Fruit fly (Drosophila melanogaster) whole organism, embryonic: ENCODE measurements around the gene Zasp66.

Source experiments
- Atf3 ChIP-seq: fragments of 200-800 bp; sonication (Bioruptor generic); optimal IDR thresholded peaks from 3 replicates; lab custom pipeline; 2016; ENCODE audit warnings: missing biosample characterization, missing genetic modification characterization
- B-H2 ChIP-seq: fragments of 200-800 bp; sonication (Bioruptor generic); optimal IDR thresholded peaks from 2 replicates; lab custom pipeline; 2018; ENCODE audit warnings: missing biosample characterization, mild to moderate bottlenecking, missing genetic modification characterization
- BEAF-32 ChIP-seq: fragments of 200-800 bp; sonication (Bioruptor generic); optimal IDR thresholded peaks from 3 replicates; lab custom pipeline; 2017; ENCODE audit warnings: missing biosample characterization, missing genetic modification characterization, mild to moderate bottlenecking, moderate library complexity, missing genetic modification reagents
- Bdp1 ChIP-seq: fragments of 200-800 bp; sonication (Bioruptor generic); optimal IDR thresholded peaks from 3 replicates; lab custom pipeline; 2016; ENCODE audit warnings: missing biosample characterization, missing genetic modification characterization
- Bteb2 ChIP-seq: fragments of 200-800 bp; sonication (Bioruptor generic); optimal IDR thresholded peaks from 2 replicates; lab custom pipeline; 2016; ENCODE audit warnings: missing biosample characterization, missing genetic modification characterization
- CG10267 ChIP-seq: fragments of 200-800 bp; sonication (Bioruptor generic); optimal IDR thresholded peaks from 2 replicates; lab custom pipeline; 2018; ENCODE audit warnings: missing biosample characterization, mild to moderate bottlenecking, missing genetic modification characterization, moderate library complexity
- CG10431 ChIP-seq: fragments of 200-800 bp; sonication (Bioruptor generic); optimal IDR thresholded peaks from 3 replicates; lab custom pipeline; 2018; ENCODE audit warnings: missing biosample characterization, mild to moderate bottlenecking, missing genetic modification characterization
- CG10654 ChIP-seq: fragments of 200-800 bp; sonication (Bioruptor generic); optimal IDR thresholded peaks from 2 replicates; lab custom pipeline; 2016; ENCODE audit warnings: missing biosample characterization, missing genetic modification characterization
- CG12104 ChIP-seq: fragments of 200-800 bp; sonication (Bioruptor generic); optimal IDR thresholded peaks from 3 replicates; lab custom pipeline; 2016; ENCODE audit warnings: missing biosample characterization, missing genetic modification characterization
- CG13123 ChIP-seq: fragments of 200-800 bp; sonication (Bioruptor generic); optimal IDR thresholded peaks from 2 replicates; lab custom pipeline; 2016; ENCODE audit warnings: missing biosample characterization, missing genetic modification characterization
- CG13424 ChIP-seq: fragments of 200-800 bp; sonication (Bioruptor generic); optimal IDR thresholded peaks from 2 replicates; lab custom pipeline; 2019; ENCODE audit warnings: missing biosample characterization, mild to moderate bottlenecking, missing genetic modification characterization, moderate library complexity
- CG13624 ChIP-seq: fragments of 200-800 bp; sonication (Bioruptor generic); optimal IDR thresholded peaks from 2 replicates; lab custom pipeline; 2016; ENCODE audit warnings: missing biosample characterization, missing genetic modification characterization
- CG14441 ChIP-seq: fragments of 200-800 bp; sonication (Bioruptor generic); IDR thresholded peaks from 2 replicates; pipeline ENCODE4 v1.3.6; 2022; ENCODE audit warnings: missing biosample characterization, missing genetic modification characterization
- CG14965 ChIP-seq: fragments of 200-800 bp; sonication (Bioruptor generic); optimal IDR thresholded peaks from 2 replicates; lab custom pipeline; 2016; ENCODE audit warnings: missing biosample characterization, missing genetic modification characterization, borderline replicate concordance
- CG16779 ChIP-seq: fragments of 200-800 bp; sonication (Bioruptor generic); IDR thresholded peaks from 2 replicates; pipeline ENCODE4 v1.3.6; 2022; ENCODE audit warnings: missing biosample characterization, missing genetic modification characterization
- CG17912 ChIP-seq: fragments of 200-800 bp; sonication (Bioruptor generic); optimal IDR thresholded peaks from 2 replicates; lab custom pipeline; 2018; ENCODE audit warnings: missing biosample characterization, mild to moderate bottlenecking, missing genetic modification characterization
- CG30431 ChIP-seq: fragments of 200-800 bp; sonication (Bioruptor generic); optimal IDR thresholded peaks from 2 replicates; lab custom pipeline; 2017; ENCODE audit warnings: missing biosample characterization, missing genetic modification characterization
- CG32767 ChIP-seq: fragments of 200-800 bp; sonication (Bioruptor generic); IDR thresholded peaks from 2 replicates; pipeline ENCODE4 v1.3.6; 2022; ENCODE audit warnings: missing biosample characterization, missing genetic modification characterization
- CG3726 ChIP-seq: fragments of 200-800 bp; sonication (Bioruptor generic); IDR thresholded peaks from 3 replicates; pipeline ENCODE4, ENCODE4 v1.3.6; 2022; ENCODE audit warnings: missing biosample characterization, missing genetic modification characterization
- CG7786 ChIP-seq: fragments of 200-800 bp; sonication (Bioruptor generic); optimal IDR thresholded peaks from 2 replicates; lab custom pipeline; 2016; ENCODE audit warnings: missing biosample characterization, missing genetic modification characterization
- CG8388 ChIP-seq: fragments of 200-800 bp; sonication (Bioruptor generic); optimal IDR thresholded peaks from 2 replicates; lab custom pipeline; 2019; ENCODE audit warnings: missing biosample characterization, mild to moderate bottlenecking, missing genetic modification characterization, moderate library complexity
- CG9437 ChIP-seq: fragments of 200-800 bp; sonication (Bioruptor generic); optimal IDR thresholded peaks from 2 replicates; lab custom pipeline; 2018; ENCODE audit warnings: missing biosample characterization, mild to moderate bottlenecking, missing genetic modification characterization
- CG9727 ChIP-seq: fragments of 200-800 bp; sonication (Bioruptor generic); optimal IDR thresholded peaks from 3 replicates; lab custom pipeline; 2017; ENCODE audit warnings: missing biosample characterization, mild to moderate bottlenecking, missing genetic modification characterization
- CoRest ChIP-seq: fragments of 200-800 bp; sonication (Bioruptor generic); optimal IDR thresholded peaks from 3 replicates; lab custom pipeline; 2018; ENCODE audit warnings: missing biosample characterization, mild to moderate bottlenecking, missing genetic modification characterization, moderate library complexity
- Doc2 ChIP-seq: fragments of 200-800 bp; sonication (Bioruptor generic); IDR thresholded peaks from 2 replicates; pipeline ENCODE4 v1.3.6; 2022; ENCODE audit warnings: missing biosample characterization, missing genetic modification characterization
- Hr3 ChIP-seq: fragments of 200-800 bp; sonication (Bioruptor generic); optimal IDR thresholded peaks from 3 replicates; lab custom pipeline; 2016; ENCODE audit warnings: missing biosample characterization, missing genetic modification characterization
- MTF-1 ChIP-seq: fragments of 200-800 bp; sonication (Bioruptor generic); optimal IDR thresholded peaks from 2 replicates; lab custom pipeline; 2018; ENCODE audit warnings: missing biosample characterization, mild to moderate bottlenecking, missing genetic modification characterization, borderline replicate concordance
- Med ChIP-seq: fragments of 200-800 bp; sonication (Bioruptor generic); peaks from one replicate; lab custom pipeline; 2016; ENCODE audit warnings: missing biosample characterization, missing genetic modification characterization, mild to moderate bottlenecking, inconsistent platforms, moderate library complexity
- Myb ChIP-seq: fragments of 200-800 bp; sonication (Bioruptor generic); optimal IDR thresholded peaks from 2 replicates; lab custom pipeline; 2016; ENCODE audit warnings: missing biosample characterization, missing genetic modification characterization
- Poxn ChIP-seq: fragments of 200-800 bp; sonication (Bioruptor generic); IDR thresholded peaks from 2 replicates; pipeline ENCODE4 v1.3.6; 2022; ENCODE audit warnings: missing biosample characterization, missing genetic modification characterization
- Scr ChIP-seq: fragments of 200-800 bp; sonication (Bioruptor generic); IDR thresholded peaks from 2 replicates; pipeline ENCODE4 v1.3.6; 2022; ENCODE audit warnings: missing biosample characterization, missing genetic modification characterization; ENCODE audit not compliant: partially characterized antibody
- Side ChIP-seq: fragments of 200-800 bp; sonication (Bioruptor generic); optimal IDR thresholded peaks from 2 replicates; lab custom pipeline; 2016; ENCODE audit warnings: missing biosample characterization, missing genetic modification characterization
- aop ChIP-seq: fragments of 200-800 bp; sonication (Bioruptor generic); IDR thresholded peaks from 2 replicates; pipeline ENCODE4 v1.3.6; 2022; ENCODE audit warnings: missing biosample characterization, missing genetic modification characterization
- az2 ChIP-seq: fragments of 200-800 bp; sonication (Bioruptor generic); optimal IDR thresholded peaks from 3 replicates; lab custom pipeline; 2016; ENCODE audit warnings: missing biosample characterization, missing genetic modification characterization
- ci ChIP-seq: fragments of 200-800 bp; sonication (Bioruptor generic); IDR thresholded peaks from 3 replicates; pipeline ENCODE4 v1.3.6; 2022; ENCODE audit warnings: missing biosample characterization, missing genetic modification characterization
- crol ChIP-seq: fragments of 200-800 bp; sonication (Bioruptor generic); IDR thresholded peaks from 2 replicates; pipeline ENCODE4 v1.3.6; 2022; ENCODE audit warnings: missing biosample characterization, missing genetic modification characterization
- dmrt11E ChIP-seq: fragments of 200-800 bp; sonication (Bioruptor generic); optimal IDR thresholded peaks from 3 replicates; lab custom pipeline; 2018; ENCODE audit warnings: missing biosample characterization, mild to moderate bottlenecking, missing genetic modification characterization, moderate library complexity
- dpn ChIP-seq, 2 experiments: fragments of 200-800 bp; sonication (Bioruptor generic); optimal IDR thresholded peaks; 3 replicates each; lab custom pipeline; 2016; ENCODE audit warnings: missing biosample characterization in 2 of 2, missing genetic modification characterization in 2 of 2
- fd3F ChIP-seq: fragments of 200-800 bp; sonication (Bioruptor generic); optimal IDR thresholded peaks from 2 replicates; lab custom pipeline; 2018; ENCODE audit warnings: missing biosample characterization, mild to moderate bottlenecking, missing genetic modification characterization, moderate library complexity
- gce ChIP-seq: fragments of 200-800 bp; sonication (Bioruptor generic); IDR thresholded peaks from 3 replicates; pipeline ENCODE4 v1.3.6; 2022; ENCODE audit warnings: missing biosample characterization, missing genetic modification characterization
- grn ChIP-seq: fragments of 200-800 bp; sonication (Bioruptor generic); optimal IDR thresholded peaks from 3 replicates; lab custom pipeline; 2017; ENCODE audit warnings: missing biosample characterization, missing genetic modification characterization
- jing ChIP-seq: fragments of 200-800 bp; sonication (Bioruptor generic); optimal IDR thresholded peaks from 2 replicates; lab custom pipeline; 2018; ENCODE audit warnings: missing biosample characterization, mild to moderate bottlenecking, missing genetic modification characterization
- lola ChIP-seq, 3 experiments: fragments of >200 bp in 2 of 3; fragments of 200-800 bp in 1 of 3; sonication (Bioruptor generic) in 1 of 3; optimal IDR thresholded peaks; 2 replicates each; lab custom pipeline; 2017 to 2019; ENCODE audit warnings: missing biosample characterization in 3 of 3, missing genetic modification characterization in 3 of 3, mild to moderate bottlenecking in 1 of 3, moderate library complexity in 1 of 3
- mam ChIP-seq: fragments of 200-800 bp; sonication (Bioruptor generic); optimal IDR thresholded peaks from 3 replicates; lab custom pipeline; 2016; ENCODE audit warnings: missing biosample characterization, missing genetic modification characterization
- mirr ChIP-seq: fragments of 200-800 bp; sonication (Bioruptor generic); optimal IDR thresholded peaks from 3 replicates; lab custom pipeline; 2018; ENCODE audit warnings: missing biosample characterization, mild to moderate bottlenecking, missing genetic modification characterization
- pb ChIP-seq: fragments of 200-800 bp; sonication (Bioruptor generic); optimal IDR thresholded peaks from 3 replicates; lab custom pipeline; 2016; ENCODE audit warnings: missing biosample characterization, missing genetic modification characterization
- repo ChIP-seq: fragments of 200-800 bp; sonication (Bioruptor generic); optimal IDR thresholded peaks from 2 replicates; lab custom pipeline; 2016; ENCODE audit warnings: missing biosample characterization, missing genetic modification characterization
- toy ChIP-seq: fragments of 200-800 bp; sonication (Bioruptor generic); IDR thresholded peaks from 2 replicates; pipeline ENCODE4 v1.3.6; 2022; ENCODE audit warnings: missing biosample characterization, missing genetic modification characterization
- zen2 ChIP-seq: fragments of 200-800 bp; sonication (Bioruptor generic); IDR thresholded peaks from 3 replicates; pipeline ENCODE4 v1.3.6; 2022; ENCODE audit warnings: missing biosample characterization, missing genetic modification characterization; ENCODE audit not compliant: partially characterized antibody

Zasp66 gene

dm6 chr3L:8603880-8604692 is 20.1 kb upstream of the Zasp66 start, which contains the start of the genes CG5989 and CG6282 (continued):
- TF ChIP-seq CG9727 (no peak), mam (GFP tag; lab: Kevin White, UChicago) (no peak), aop (no peak), CG12104 (GFP tag; lab: Kevin White, UChicago) (no peak), CG13624 (peak; percentile 11), fd3F (GFP tag; lab: Kevin White, UChicago) (peak; percentile 19), jing (no peak), CG14441 (GFP tag; lab: Robert Waterston, UW) (no peak), CG16779 (peak; percentile 62; the same call in 1 of the 2 replicates), ci (GFP tag; lab: Robert Waterston, UW) (peak; percentile 35; the same call in 2 of the 3 replicates), Med (GFP tag; lab: Kevin White, UChicago) (peak; percentile 77), CG10654 (GFP tag; lab: Kevin White, UChicago) (no peak), Side (no peak), Bdp1 (no peak), CG14965 (GFP tag; lab: Kevin White, UChicago) (no peak), CG30431 (GFP tag; lab: Kevin White, UChicago) (peak; percentile 36), Bteb2 (GFP tag; lab: Kevin White, UChicago) (no peak), CG8388 (GFP tag; lab: Kevin White, UChicago) (peak; percentile 56), B-H2 (no peak), dpn (GFP tag; optimal IDR thresholded peaks at IDR 0.05; lab: Kevin White, UChicago) (no peak), CG10431 (no peak), CG7786 (no peak), CoRest (tag; lab: Kevin White, UChicago) (peak; percentile 59), gce (no peak), CG13424 (tag; lab: Kevin White, UChicago) (peak; percentile 39), mirr (GFP tag; lab: Kevin White, UChicago) (peak; percentile 17), repo (GFP tag; lab: Kevin White, UChicago) (no peak), lola (GFP tag; optimal IDR thresholded peaks at IDR 0.05; lab: Kevin White, UChicago) (peak in 1 of 3 experiments; percentile 25), CG9437 (GFP tag; lab: Kevin White, UChicago) (peak; percentile 11), zen2 (no peak; the same call in 2 of the 3 replicates), crol (GFP tag; lab: Robert Waterston, UW) (no peak), az2 (GFP tag; lab: Kevin White, UChicago) (peak; percentile 28), Hr3 (GFP tag; lab: Kevin White, UChicago) (peak; percentile 36), CG17912 (GFP tag; lab: Kevin White, UChicago) (no peak), CG32767 (GFP tag; lab: Robert Waterston, UW) (no peak), grn (GFP tag; lab: Kevin White, UChicago) (no peak), toy (GFP tag; lab: Robert Waterston, UW) (no peak), CG3726 (GFP tag; lab: Robert Waterston, UW) (no peak), Doc2 (GFP tag; lab: Robert Waterston, UW) (no peak), Myb (GFP tag; lab: Kevin White, UChicago) (peak; percentile 71), Atf3 (GFP tag; lab: Kevin White, UChicago) (no peak), CG10267 (peak; percentile 49), BEAF-32 (GFP tag; lab: Kevin White, UChicago) (peak; percentile 73), MTF-1 (GFP tag; lab: Kevin White, UChicago) (no peak), Scr (GFP tag; lab: Robert Waterston, UW) (peak; percentile 54), CG13123 (no peak), dmrt11E (tag; lab: Kevin White, UChicago) (peak; percentile 31), pb (GFP tag; lab: Kevin White, UChicago) (no peak), Poxn (GFP tag; lab: Robert Waterston, UW) (0 out of 2 replicates have a peak, but pooled peaks have one; percentile 31)
